Fruit fly (Drosophila melanogaster): ENCODE data around the gene Zasp67.
A peak's percentile ranks its signal among the peaks of the same experiment; 100 is the strongest.
"Not testable (repeated sequence)": the region's sequence is repeated elsewhere in the genome, so short reads cannot be mapped to it uniquely, and the experiment has no call there.

The Zasp67 gene

DNA sequence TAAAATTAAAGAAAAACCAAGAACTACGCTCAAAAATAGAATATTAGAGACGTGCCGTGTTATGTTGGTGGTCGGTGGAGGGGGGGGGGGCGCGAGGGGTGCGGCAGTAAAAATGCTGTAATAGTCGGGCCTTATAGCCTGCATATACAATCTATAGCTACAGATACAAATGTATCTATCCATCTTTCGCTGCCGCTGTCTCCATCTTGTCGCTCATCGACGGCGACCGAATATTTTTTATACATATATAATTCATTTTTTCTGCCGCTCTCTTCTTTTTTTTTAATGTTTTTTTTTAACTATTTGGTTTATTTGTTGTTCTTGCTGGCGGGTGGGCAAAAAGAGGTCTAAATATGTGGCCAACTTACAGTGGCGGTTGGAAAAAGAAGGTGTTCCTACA, 17.1 kb upstream of the Zasp67 start:
- TF ChIP-seq noc (tag; optimal IDR thresholded peaks at IDR 0.05) = no peak

DNA sequence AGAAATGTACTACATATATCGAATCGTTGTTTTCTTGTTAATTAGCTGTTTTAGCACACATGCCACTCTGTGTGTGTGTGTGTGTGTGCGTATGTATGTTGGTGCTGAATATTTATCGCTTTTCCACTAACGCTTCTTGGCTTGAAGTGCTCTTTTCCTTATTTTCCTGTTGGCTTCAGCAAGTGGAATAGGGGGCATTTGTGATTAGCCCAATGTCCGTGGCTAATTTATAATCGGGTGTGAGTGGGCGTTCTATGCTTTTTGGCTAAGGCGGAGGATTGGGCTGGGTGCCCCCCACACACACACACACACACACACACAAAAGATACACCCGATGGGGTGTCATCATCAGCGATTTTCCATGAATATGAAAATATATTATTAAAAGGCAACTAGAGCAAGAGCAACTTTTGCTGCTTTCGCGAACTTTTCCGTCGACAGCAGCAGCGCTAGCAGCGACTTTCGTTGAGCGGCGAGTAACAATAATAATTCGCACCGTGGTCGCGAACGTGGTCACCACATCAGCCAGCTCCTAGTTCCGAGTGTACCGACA, 15.9 kb upstream of the Zasp67 start, which contains the start of gene CG43897:
CG43897 (plus strand) TSS at position 503 of the 553 bp plus-strand sequence.
- no peak for TF ChIP-seq noc (tag; optimal IDR thresholded peaks at IDR 0.05)

dm6 chr3L:9804125-9804524, 6.6 kb upstream of the Zasp67 start, which contains the start of gene Ilp4:
Ilp4 (minus strand) TSS chr3L:9804263.
- no peak for TF ChIP-seq noc (tag; optimal IDR thresholded peaks at IDR 0.05)

DNA sequence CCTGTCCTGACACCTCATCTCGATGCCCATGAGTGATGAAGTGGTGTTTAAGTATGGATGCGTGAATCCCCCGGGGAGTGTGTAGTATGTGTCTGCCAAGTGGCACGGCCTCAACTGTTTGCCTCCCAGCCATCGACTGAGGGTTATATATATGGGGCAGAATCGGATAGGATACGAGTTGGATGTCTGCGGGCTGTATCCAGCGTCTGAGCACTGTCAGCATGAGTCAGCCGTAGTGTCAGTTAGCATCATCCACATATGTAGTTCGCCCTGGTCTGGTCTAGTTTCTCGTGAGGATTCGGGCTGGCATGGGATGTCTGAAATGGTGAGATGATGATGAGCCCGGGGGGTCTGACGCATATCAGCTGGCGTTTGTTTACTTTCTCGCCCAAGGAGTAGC, 4.5 kb upstream of the Zasp67 start, which contains the start of gene Ilp3:
Ilp3 (minus strand) TSS at position 101 of the 400 bp plus-strand sequence.
- TF ChIP-seq noc (tag; optimal IDR thresholded peaks at IDR 0.05) = no peak

- no peak for TF ChIP-seq noc (tag; optimal IDR thresholded peaks at IDR 0.05)
Measured at dm6 chr3L:9799398-9799797, 1.9 kb upstream of the Zasp67 start, which contains the start of gene Ilp2. Ilp2 (plus strand) TSS chr3L:9799698.

- not testable (repeated sequence) for TF ChIP-seq noc (tag; optimal IDR thresholded peaks at IDR 0.05)
Measured at dm6 chr3L:9798120-9798519, 633 bp upstream of the Zasp67 start, which contains the start of gene Ilp1. Ilp1 (plus strand) TSS chr3L:9798420.

DNA sequence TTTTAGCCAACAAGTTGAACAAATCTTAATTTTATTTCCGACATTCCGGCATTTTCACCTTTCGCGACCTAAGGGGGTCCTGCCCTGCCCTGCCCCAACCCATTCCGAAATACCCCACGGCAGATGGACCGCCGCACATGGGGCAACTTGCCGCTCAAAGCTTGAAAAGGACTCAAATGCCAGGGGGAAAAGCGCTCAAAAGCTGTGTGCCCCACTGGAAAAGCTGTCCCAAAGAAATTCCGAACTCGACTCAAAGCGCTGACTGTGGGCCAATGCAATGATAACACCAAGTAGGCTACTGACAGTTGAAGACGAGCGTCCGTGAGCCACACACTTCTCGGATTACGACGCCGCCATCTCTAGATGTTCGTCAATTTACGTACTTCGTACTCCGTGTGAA, 10.7 kb downstream of the Zasp67 start, which contains the start of gene CG32052:
CG32052 (plus strand) TSS at position 301 of the 400 bp plus-strand sequence.
- TF ChIP-seq noc (tag; optimal IDR thresholded peaks at IDR 0.05) = no peak

DNA sequence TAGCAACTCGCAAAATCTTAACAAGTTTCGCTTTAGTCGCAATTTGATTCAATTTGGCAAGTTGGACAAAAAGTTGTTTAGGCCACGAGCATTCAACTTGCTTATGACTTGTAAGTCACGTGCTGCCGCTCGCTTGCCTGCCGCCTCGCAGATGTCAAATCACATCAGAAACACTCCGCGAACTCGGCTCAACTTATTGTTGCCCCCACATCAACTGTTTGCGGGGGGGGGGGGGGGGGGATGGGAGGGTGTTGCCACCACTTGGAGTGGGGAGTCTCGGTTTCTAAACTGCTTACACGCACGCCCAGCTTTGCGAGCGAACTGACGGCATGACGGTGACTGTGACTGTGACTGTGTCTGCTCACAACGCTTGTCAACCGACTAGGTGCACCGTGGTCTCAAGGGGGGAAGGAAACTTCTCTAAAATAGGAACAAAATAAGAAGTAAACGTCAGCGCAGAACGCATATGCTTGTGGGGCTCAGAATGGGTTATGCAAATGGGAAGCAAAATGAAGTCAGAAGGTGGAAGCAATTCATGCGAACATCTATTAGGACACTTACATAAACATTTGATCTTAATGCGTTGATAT, 20.6 kb downstream of the Zasp67 start:
- no peak for TF ChIP-seq noc (tag; optimal IDR thresholded peaks at IDR 0.05)

- TF ChIP-seq noc (tag; optimal IDR thresholded peaks at IDR 0.05) = no peak
Measured at dm6 chr3L:9775728-9776127, 21.8 kb downstream of the Zasp67 start.

DNA sequence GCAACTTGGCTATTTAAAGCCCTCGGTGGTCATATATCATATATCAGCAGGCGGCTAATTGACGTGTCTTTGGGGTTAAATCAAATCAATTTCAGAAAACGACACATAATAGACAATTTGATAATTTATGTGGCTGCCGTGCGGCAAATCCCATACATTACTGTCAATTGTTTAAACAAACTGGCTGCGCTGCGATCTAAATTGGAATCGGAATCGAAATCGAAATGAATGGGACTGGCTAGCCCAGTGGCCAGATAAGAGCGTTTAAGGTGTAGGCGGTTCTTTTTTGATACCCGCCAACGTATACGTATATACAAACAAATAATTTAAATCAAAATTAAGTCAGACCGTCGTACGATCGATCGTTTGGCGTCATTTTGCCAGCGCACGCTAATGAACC, 29.1 kb downstream of the Zasp67 start:
- peak; percentile 71 for TF ChIP-seq noc (tag; optimal IDR thresholded peaks at IDR 0.05)

dm6 chr3L:9767636-9768358, 29.7 kb downstream of the Zasp67 start:
- TF ChIP-seq noc (tag; optimal IDR thresholded peaks at IDR 0.05) = peak; percentile 31

- no peak for TF ChIP-seq noc (tag; optimal IDR thresholded peaks at IDR 0.05)
Measured at dm6 chr3L:9766364-9766763, 31.1 kb downstream of the Zasp67 start.

DNA sequence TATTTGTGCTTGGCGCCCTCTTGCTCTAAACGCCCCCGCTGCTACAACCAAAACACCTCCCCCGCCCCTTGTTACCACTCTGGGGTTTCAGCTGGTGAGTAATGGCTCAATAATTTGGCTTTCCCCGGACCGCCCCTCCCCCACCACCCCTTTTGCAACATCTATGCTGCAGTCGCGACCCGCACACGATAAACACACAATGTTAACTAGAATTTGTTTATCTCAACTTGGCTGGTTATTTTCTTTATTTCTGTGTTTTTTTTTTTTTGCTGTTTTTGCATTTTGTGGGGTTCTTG, 31.8 kb downstream of the Zasp67 start:
- no peak for TF ChIP-seq noc (tag; optimal IDR thresholded peaks at IDR 0.05)

DNA sequence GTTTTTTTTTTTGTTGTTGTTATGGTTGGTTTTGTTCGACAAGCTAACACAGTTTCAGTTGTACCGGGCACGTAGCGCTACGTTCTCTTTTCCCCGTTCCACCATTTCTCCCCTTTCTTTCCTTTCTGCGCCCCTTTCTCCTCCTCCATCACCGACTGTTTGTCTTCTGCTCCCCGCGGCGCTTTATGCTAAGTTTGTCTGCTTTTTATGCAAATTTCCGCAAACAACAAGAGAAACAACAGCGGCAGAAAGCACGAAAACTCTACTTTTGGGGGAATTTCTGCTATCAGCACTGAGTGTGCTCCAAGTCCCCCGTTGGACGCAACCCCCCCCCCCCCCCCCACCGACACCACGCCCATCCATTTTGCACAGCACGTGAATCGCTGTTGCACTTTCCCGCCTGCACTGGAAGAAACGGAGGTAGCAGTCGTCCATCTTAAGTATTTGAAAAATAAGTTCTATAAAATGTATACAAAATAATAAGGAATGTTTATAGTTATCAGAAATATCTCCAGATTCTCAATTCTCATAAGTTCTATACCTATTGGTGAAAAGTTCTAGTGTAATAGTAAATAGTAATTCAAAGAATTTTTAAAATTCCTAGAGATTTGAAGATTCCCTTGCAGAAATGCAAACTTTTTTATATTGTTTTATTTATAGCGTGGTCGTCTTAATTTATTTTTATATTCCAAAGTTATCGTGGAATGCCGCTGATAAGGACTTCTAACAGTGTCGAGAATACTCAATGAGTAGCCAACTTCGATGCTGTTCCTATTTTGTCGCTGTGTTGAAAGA, 32.4 kb downstream of the Zasp67 start:
- no peak for TF ChIP-seq noc (tag; optimal IDR thresholded peaks at IDR 0.05)

dm6 chr3L:9764307-9764706, 33.2 kb downstream of the Zasp67 start:
- TF ChIP-seq noc (tag; optimal IDR thresholded peaks at IDR 0.05) = no peak

DNA sequence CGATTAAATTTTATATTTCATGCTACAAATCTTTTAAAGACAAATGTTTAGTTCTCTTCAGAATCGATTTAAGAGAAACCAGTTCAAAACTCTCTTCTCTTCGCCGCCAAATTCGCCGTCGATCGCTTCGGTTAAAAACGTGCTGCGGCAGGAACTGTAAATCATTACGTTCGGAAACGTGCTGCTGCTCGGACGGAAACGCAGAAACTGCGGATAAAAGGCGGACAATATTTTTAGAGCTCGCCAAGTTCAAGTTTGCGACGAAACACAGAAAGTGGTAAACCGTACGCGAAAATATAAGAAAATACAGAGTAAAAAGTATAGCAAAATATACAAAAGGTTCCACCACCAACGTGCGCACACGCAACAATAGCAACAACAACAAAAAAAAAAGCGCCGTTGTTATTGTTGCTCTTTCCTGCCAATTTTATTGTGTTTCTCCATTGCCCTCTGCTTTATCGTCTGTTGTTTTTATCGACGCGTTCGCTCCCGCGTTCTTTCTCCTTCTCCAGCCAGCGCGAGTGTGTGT, 34.0 kb downstream of the Zasp67 start, which contains the start of gene Ae2:
Ae2 (plus strand) TSS at position 156 of the 529 bp plus-strand sequence.
- TF ChIP-seq noc (tag; optimal IDR thresholded peaks at IDR 0.05) = no peak

Data from whole organism, larva.